Fruit fly (Drosophila melanogaster) whole organism, embryonic: ENCODE data around the gene Kah.

Experiments
- ATbp ChIP-seq: fragments of 200-800 bp; sonication (Bioruptor generic); optimal IDR thresholded peaks from 2 replicates; lab custom pipeline; 2017; ENCODE audit warnings: missing biosample characterization, mild to moderate bottlenecking, missing genetic modification characterization, missing genetic modification reagents
- Abd-B ChIP-seq: fragments of 200-800 bp; sonication (Bioruptor generic); optimal IDR thresholded peaks from 2 replicates; lab custom pipeline; 2018; ENCODE audit warnings: missing biosample characterization, mild to moderate bottlenecking, missing genetic modification characterization, moderate library complexity
- Ada2b ChIP-seq: fragments of 200-800 bp; sonication (Bioruptor generic); IDR thresholded peaks from 2 replicates; pipeline ENCODE4 v1.3.6; 2022; ENCODE audit warnings: missing biosample characterization, missing genetic modification characterization
- Antp ChIP-seq: fragments of 200-800 bp; sonication (Bioruptor generic); optimal IDR thresholded peaks from 3 replicates; lab custom pipeline; 2016; ENCODE audit warnings: missing biosample characterization, missing genetic modification characterization
- Bdp1 ChIP-seq: fragments of 200-800 bp; sonication (Bioruptor generic); optimal IDR thresholded peaks from 3 replicates; lab custom pipeline; 2016; ENCODE audit warnings: missing biosample characterization, missing genetic modification characterization
- CG10462 ChIP-seq: fragments of 200-800 bp; sonication (Bioruptor generic); optimal IDR thresholded peaks from 2 replicates; lab custom pipeline; 2016; ENCODE audit warnings: missing biosample characterization, missing genetic modification characterization
- CG10979 ChIP-seq: fragments of 200-800 bp; sonication (Bioruptor generic); optimal IDR thresholded peaks from 2 replicates; lab custom pipeline; 2018; ENCODE audit warnings: missing biosample characterization, mild to moderate bottlenecking, missing genetic modification characterization, moderate library complexity
- CG11696 ChIP-seq: fragments of 200-800 bp; sonication (Bioruptor generic); IDR thresholded peaks from 2 replicates; pipeline ENCODE4 v1.3.6; 2022; ENCODE audit warnings: missing biosample characterization, missing genetic modification characterization
- CG14441 ChIP-seq: fragments of 200-800 bp; sonication (Bioruptor generic); IDR thresholded peaks from 2 replicates; pipeline ENCODE4 v1.3.6; 2022; ENCODE audit warnings: missing biosample characterization, missing genetic modification characterization
- CG14710 ChIP-seq: fragments of 200-800 bp; sonication (Bioruptor generic); optimal IDR thresholded peaks from 3 replicates; lab custom pipeline; 2019; ENCODE audit warnings: missing biosample characterization, mild to moderate bottlenecking, missing genetic modification characterization, moderate library complexity
- CG14860 ChIP-seq: fragments of 200-800 bp; sonication (Bioruptor generic); IDR thresholded peaks from 3 replicates; pipeline ENCODE4 v1.3.6; 2022; ENCODE audit warnings: missing biosample characterization, missing genetic modification characterization; ENCODE audit not compliant: partially characterized antibody
- CG1529 ChIP-seq: fragments of 200-800 bp; sonication (Bioruptor generic); optimal IDR thresholded peaks from 3 replicates; lab custom pipeline; 2018; ENCODE audit warnings: missing biosample characterization, missing genetic modification characterization
- CG15601 ChIP-seq: fragments of 200-800 bp; sonication (Bioruptor generic); optimal IDR thresholded peaks from 3 replicates; lab custom pipeline; 2019; ENCODE audit warnings: missing biosample characterization, mild to moderate bottlenecking, missing genetic modification characterization, moderate library complexity
- CG16863 ChIP-seq: fragments of 200-800 bp; sonication (Bioruptor generic); optimal IDR thresholded peaks from 3 replicates; lab custom pipeline; 2016; ENCODE audit warnings: missing biosample characterization, missing genetic modification characterization
- CG17568 ChIP-seq: fragments of 200-800 bp; sonication (Bioruptor generic); optimal IDR thresholded peaks from 2 replicates; lab custom pipeline; 2018; ENCODE audit warnings: missing biosample characterization, mild to moderate bottlenecking, missing genetic modification characterization, moderate library complexity
- CG30403 ChIP-seq: fragments of 200-800 bp; sonication (Bioruptor generic); optimal IDR thresholded peaks from 3 replicates; lab custom pipeline; 2016; ENCODE audit warnings: missing biosample characterization, missing genetic modification characterization
- CG3726 ChIP-seq: fragments of 200-800 bp; sonication (Bioruptor generic); IDR thresholded peaks from 3 replicates; pipeline ENCODE4, ENCODE4 v1.3.6; 2022; ENCODE audit warnings: missing biosample characterization, missing genetic modification characterization
- CG5180 ChIP-seq: fragments of 200-800 bp; sonication (Bioruptor generic); optimal IDR thresholded peaks from 3 replicates; lab custom pipeline; 2017; ENCODE audit warnings: missing biosample characterization, missing genetic modification characterization, mild to moderate bottlenecking, moderate library complexity, missing genetic modification reagents
- CG6689 ChIP-seq: fragments of 200-800 bp; sonication (Bioruptor generic); IDR thresholded peaks from 2 replicates; pipeline ENCODE4 v1.3.6; 2022; ENCODE audit warnings: missing biosample characterization, missing genetic modification characterization
- CG9727 ChIP-seq: fragments of 200-800 bp; sonication (Bioruptor generic); optimal IDR thresholded peaks from 3 replicates; lab custom pipeline; 2017; ENCODE audit warnings: missing biosample characterization, mild to moderate bottlenecking, missing genetic modification characterization
- CoRest ChIP-seq: fragments of 200-800 bp; sonication (Bioruptor generic); optimal IDR thresholded peaks from 3 replicates; lab custom pipeline; 2018; ENCODE audit warnings: missing biosample characterization, mild to moderate bottlenecking, missing genetic modification characterization, moderate library complexity
- Dp ChIP-seq: fragments of 200-800 bp; sonication (Bioruptor generic); optimal IDR thresholded peaks from 2 replicates; lab custom pipeline; 2018; ENCODE audit warnings: missing biosample characterization, mild to moderate bottlenecking, missing genetic modification characterization, moderate library complexity
- Gug ChIP-seq: fragments of 200-800 bp; sonication (Bioruptor generic); IDR thresholded peaks from 4 replicates; pipeline ENCODE4 v1.3.6; 2022; ENCODE audit warnings: missing biosample characterization, missing genetic modification characterization
- Hey ChIP-seq: fragments of 200-800 bp; sonication (Bioruptor generic); optimal IDR thresholded peaks from 3 replicates; lab custom pipeline; 2018; ENCODE audit warnings: missing biosample characterization, mild to moderate bottlenecking, missing genetic modification characterization
- Lhr ChIP-seq: fragments of 200-800 bp; sonication (Bioruptor generic); optimal IDR thresholded peaks from 3 replicates; lab custom pipeline; 2017; ENCODE audit warnings: mild to moderate bottlenecking, missing biosample characterization, missing genetic modification reagents, missing genetic modification characterization
- Mes4 ChIP-seq: fragments of 200-800 bp; sonication (Bioruptor generic); optimal IDR thresholded peaks from 2 replicates; lab custom pipeline; 2016; ENCODE audit warnings: missing biosample characterization, missing genetic modification characterization
- Mrtf ChIP-seq: fragments of 200-800 bp; sonication (Bioruptor generic); IDR thresholded peaks from 3 replicates; pipeline ENCODE4 v1.3.6; 2022; ENCODE audit warnings: missing biosample characterization, missing genetic modification characterization
- NC2β ChIP-seq: fragments of 200-800 bp; sonication (Bioruptor generic); optimal IDR thresholded peaks from 2 replicates; lab custom pipeline; 2016; ENCODE audit warnings: missing biosample characterization, missing genetic modification characterization
- Neu2 ChIP-seq: fragments of 200-800 bp; sonication (Bioruptor generic); optimal IDR thresholded peaks from 3 replicates; lab custom pipeline; 2016; ENCODE audit warnings: missing biosample characterization, missing genetic modification characterization, borderline replicate concordance
- Nf-YB ChIP-seq: fragments of 200-800 bp; sonication (Bioruptor generic); optimal IDR thresholded peaks from 3 replicates; lab custom pipeline; 2019; ENCODE audit warnings: missing biosample characterization, mild to moderate bottlenecking, missing genetic modification characterization, moderate library complexity
- Oli ChIP-seq: fragments of 200-800 bp; sonication (Bioruptor generic); optimal IDR thresholded peaks from 2 replicates; lab custom pipeline; 2018; ENCODE audit warnings: missing biosample characterization, mild to moderate bottlenecking, missing genetic modification characterization, moderate library complexity
- Optix ChIP-seq: fragments of 200-800 bp; sonication (Bioruptor generic); IDR thresholded peaks from 3 replicates; pipeline ENCODE4 v1.3.6; 2022; ENCODE audit warnings: missing biosample characterization, missing genetic modification characterization
- caup ChIP-seq: fragments of 200-800 bp; sonication (Bioruptor generic); optimal IDR thresholded peaks from 3 replicates; lab custom pipeline; 2017; ENCODE audit warnings: missing biosample characterization, mild to moderate bottlenecking, missing genetic modification characterization, moderate library complexity; ENCODE audit not compliant: severe bottlenecking
- dm ChIP-seq: fragments of 200-800 bp; sonication (Bioruptor generic); optimal IDR thresholded peaks from 3 replicates; lab custom pipeline; 2016; ENCODE audit warnings: missing biosample characterization, missing genetic modification characterization
- dysf ChIP-seq: fragments of 200-800 bp; sonication (Bioruptor generic); IDR thresholded peaks from 3 replicates; pipeline ENCODE4 v1.3.6; 2022; ENCODE audit warnings: missing biosample characterization, missing genetic modification characterization
- fd64A ChIP-seq: fragments of 200-800 bp; sonication (Bioruptor generic); optimal IDR thresholded peaks from 3 replicates; lab custom pipeline; 2018; ENCODE audit warnings: missing biosample characterization, mild to moderate bottlenecking, missing genetic modification characterization
- fd96Cb ChIP-seq: fragments of 200-800 bp; sonication (Bioruptor generic); optimal IDR thresholded peaks from 2 replicates; lab custom pipeline; 2018; ENCODE audit warnings: missing biosample characterization, mild to moderate bottlenecking, missing genetic modification characterization, moderate library complexity
- gt ChIP-seq: fragments of 200-800 bp; sonication (Bioruptor generic); IDR thresholded peaks from 2 replicates; pipeline ENCODE4 v1.3.6; 2022; ENCODE audit warnings: missing biosample characterization, missing genetic modification characterization
- hb ChIP-seq: fragments of 200-800 bp; sonication (Bioruptor generic); IDR thresholded peaks from 3 replicates; pipeline ENCODE4 v1.3.6; 2022; ENCODE audit warnings: missing biosample characterization, missing genetic modification characterization; ENCODE audit not compliant: partially characterized antibody
- hbn ChIP-seq: fragments of 200-800 bp; sonication (Bioruptor generic); IDR thresholded peaks from 2 replicates; pipeline ENCODE4 v1.3.6; 2022; ENCODE audit warnings: missing biosample characterization, missing genetic modification characterization; ENCODE audit not compliant: partially characterized antibody
- jing ChIP-seq: fragments of 200-800 bp; sonication (Bioruptor generic); optimal IDR thresholded peaks from 2 replicates; lab custom pipeline; 2018; ENCODE audit warnings: missing biosample characterization, mild to moderate bottlenecking, missing genetic modification characterization
- jumu ChIP-seq: fragments of 200-800 bp; sonication (Bioruptor generic); optimal IDR thresholded peaks from 3 replicates; lab custom pipeline; 2016; ENCODE audit warnings: missing biosample characterization, missing genetic modification characterization
- onecut ChIP-seq: fragments of 200-800 bp; sonication (Bioruptor generic); IDR thresholded peaks from 2 replicates; pipeline ENCODE4 v1.3.6; 2022; ENCODE audit warnings: missing biosample characterization, missing genetic modification characterization
- org-1 ChIP-seq: fragments of 200-800 bp; sonication (Bioruptor generic); optimal IDR thresholded peaks from 2 replicates; lab custom pipeline; 2017; ENCODE audit warnings: missing biosample characterization, missing genetic modification characterization
- pum ChIP-seq: fragments of 200-800 bp; sonication (Bioruptor generic); optimal IDR thresholded peaks from 2 replicates; lab custom pipeline; 2016; ENCODE audit warnings: missing biosample characterization, missing genetic modification characterization
- ranshi ChIP-seq: fragments of 200-800 bp; sonication (Bioruptor generic); IDR thresholded peaks from 2 replicates; pipeline ENCODE4 v1.3.6; 2022; ENCODE audit warnings: missing biosample characterization, missing genetic modification characterization
- sens ChIP-seq: fragments of 200-800 bp; sonication (Bioruptor generic); peaks from one replicate; lab custom pipeline; 2016; ENCODE audit warnings: missing biosample characterization, missing genetic modification characterization
- stwl ChIP-seq: fragments of 200-800 bp; sonication (Bioruptor generic); optimal IDR thresholded peaks from 3 replicates; lab custom pipeline; 2018; ENCODE audit warnings: missing biosample characterization, mild to moderate bottlenecking, missing genetic modification characterization, moderate library complexity
- tgo ChIP-seq: fragments of 200-800 bp; sonication (Bioruptor generic); IDR thresholded peaks from 3 replicates; pipeline ENCODE4 v1.3.6; 2022; ENCODE audit warnings: missing biosample characterization, missing genetic modification characterization
- tx ChIP-seq: fragments of 200-800 bp; sonication (Bioruptor generic); optimal IDR thresholded peaks from 2 replicates; lab custom pipeline; 2016; ENCODE audit warnings: missing biosample characterization, missing genetic modification characterization

Gene Kah

dm6 chr3L:636434-636833 lies 47.4 kb upstream of the Kah start (continued):
- TF ChIP-seq Mrtf (GFP tag; lab: Robert Waterston, UW), result peak; percentile 72; the same call in 2 of the 3 replicates
- peak; percentile 54 for TF ChIP-seq CG1529
- TF ChIP-seq fd64A (GFP tag; lab: Kevin White, UChicago), result peak; percentile 47
- no peak for TF ChIP-seq hbn
- peak; percentile 31 for TF ChIP-seq jumu (GFP tag; lab: Kevin White, UChicago)
- peak; percentile 15 for TF ChIP-seq Abd-B (GFP tag; lab: Kevin White, UChicago)
- TF ChIP-seq CG5180 (GFP tag; lab: Kevin White, UChicago), result peak; percentile 15
- TF ChIP-seq CG14710, result peak; percentile 60
- TF ChIP-seq Ada2b (GFP tag; lab: Robert Waterston, UW), result peak; percentile 69
- peak; percentile 67 for TF ChIP-seq ranshi (GFP tag; lab: Robert Waterston, UW)
- TF ChIP-seq Optix, result peak; percentile 60; the same call in 1 of the 3 replicates
- peak; percentile 54 for TF ChIP-seq org-1 (GFP tag; lab: Kevin White, UChicago)
- TF ChIP-seq Lhr (GFP tag; lab: Kevin White, UChicago), result peak; percentile 43
- no peak for TF ChIP-seq Neu2 (GFP tag; lab: Kevin White, UChicago)
- peak; percentile 20 for TF ChIP-seq Bdp1 (GFP tag; lab: Kevin White, UChicago)
- TF ChIP-seq gt (GFP tag; lab: Robert Waterston, UW), result no peak
- TF ChIP-seq Gug, result peak; percentile 62; the same call in 3 of the 4 replicates
- TF ChIP-seq ATbp (GFP tag; lab: Kevin White, UChicago), result peak; percentile 80
- TF ChIP-seq CG3726 (GFP tag; lab: Robert Waterston, UW), result 0 out of 3 replicates have a peak, but pooled peaks have one; percentile 54
- peak; percentile 24 for TF ChIP-seq dm (GFP tag; lab: Kevin White, UChicago)
- peak; percentile 54 for TF ChIP-seq CG30403 (GFP tag; lab: Kevin White, UChicago)
- TF ChIP-seq CG17568, result peak; percentile 35
- peak; percentile 62; the same call in 2 of the 3 replicates for TF ChIP-seq dysf (GFP tag; lab: Robert Waterston, UW)
- TF ChIP-seq Hey, result no peak
- TF ChIP-seq Dp, result no peak
- peak; percentile 57 for TF ChIP-seq CG14441 (GFP tag; lab: Robert Waterston, UW)
- TF ChIP-seq stwl (tag; lab: Kevin White, UChicago), result peak; percentile 14
- TF ChIP-seq CG10979, result peak; percentile 81
- TF ChIP-seq tgo (GFP tag; lab: Robert Waterston, UW), result peak; percentile 64
- TF ChIP-seq caup, result peak; percentile 1
- TF ChIP-seq Antp (GFP tag; lab: Kevin White, UChicago), result peak; percentile 21
- TF ChIP-seq CG11696 (GFP tag; lab: Robert Waterston, UW), result 0 out of 2 replicates have a peak, but pooled peaks have one; percentile 43
- TF ChIP-seq Mes4 (GFP tag; lab: Kevin White, UChicago), result peak; percentile 50
- TF ChIP-seq Oli (tag; lab: Kevin White, UChicago), result peak; percentile 79
- peak; percentile 51 for TF ChIP-seq CoRest (tag; lab: Kevin White, UChicago)
- TF ChIP-seq jing, result peak; percentile 59
- TF ChIP-seq NC2β, result peak; percentile 64
- peak; percentile 37 for TF ChIP-seq Nf-YB
- TF ChIP-seq tx (GFP tag; lab: Kevin White, UChicago), result peak; percentile 12
- peak; percentile 3 for TF ChIP-seq CG10462 (GFP tag; lab: Kevin White, UChicago)
- peak; percentile 44 for TF ChIP-seq onecut (GFP tag; lab: Robert Waterston, UW)
- TF ChIP-seq hb, result no peak
- TF ChIP-seq CG6689 (GFP tag; lab: Robert Waterston, UW), result peak; percentile 72
- peak; percentile 56 for TF ChIP-seq CG15601 (tag; lab: Kevin White, UChicago)
- peak; percentile 74 for TF ChIP-seq fd96Cb (tag; lab: Kevin White, UChicago)
- TF ChIP-seq pum (GFP tag; lab: Kevin White, UChicago), result peak; percentile 54
- TF ChIP-seq CG9727, result peak; percentile 47
- TF ChIP-seq sens (GFP tag; lab: Kevin White, UChicago), result peak; percentile 92
- peak; percentile 39 for TF ChIP-seq CG16863 (GFP tag; lab: Kevin White, UChicago)
- 0 out of 3 replicates have a peak, but pooled peaks have one; percentile 27 for TF ChIP-seq CG14860 (GFP tag; lab: Robert Waterston, UW)
